In genomic region chrIV:10935336-10935735, ce11 we compare ENCODE assay signal across 5 worm cellular contexts.
TF ChIP-seq lines count a peak whose summit lies in the region.

No protein-coding gene starts in this region.

TF ChIP-seq in whole organism, L1 larva, 84 proteins besides CTCF, POLR2A, EP300 and RAD21 (continues in another document):
- TF ChIP-seq unc-98 (GFP tag; IDR thresholded peaks at IDR 0.05; lab: Robert Waterston, UW) (peak; percentile 51), mep-1 (tag; optimal IDR thresholded peaks at IDR 0.05; lab: Kevin White, UChicago) (peak; percentile 96), lsy-2 (tag; optimal IDR thresholded peaks at IDR 0.05; lab: Kevin White, UChicago) (peak; percentile 89 to 90), snu-23 (GFP tag; optimal IDR thresholded peaks at IDR 0.05; lab: Kevin White, UChicago) (peak; percentile 96), nhr-19 (GFP tag; conservative IDR thresholded peaks at IDR 0.05; lab: Robert Waterston, UW) (peak; percentile 92), pax-3 (tag; optimal IDR thresholded peaks at IDR 0.05; lab: Kevin White, UChicago) (peak; percentile 75), sox-4 (tag; optimal IDR thresholded peaks at IDR 0.05; lab: Kevin White, UChicago) (peak; percentile 78), sup-37 (GFP tag; optimal IDR thresholded peaks at IDR 0.05; lab: Kevin White, UChicago) (no peak), dpl-1 (GFP tag; optimal IDR thresholded peaks at IDR 0.05; lab: Kevin White, UChicago) (peak; percentile 62 to 68 (median 64)), aly-2 (tag; optimal IDR thresholded peaks at IDR 0.05; lab: Kevin White, UChicago) (peak; percentile 67), nhr-71 (tag; optimal IDR thresholded peaks at IDR 0.05; lab: Kevin White, UChicago) (peak; percentile 98), tbx-2 (tag; optimal IDR thresholded peaks at IDR 0.05; lab: Kevin White, UChicago) (peak; percentile 90), mef-2 (tag; optimal IDR thresholded peaks at IDR 0.05; lab: Kevin White, UChicago) (peak; percentile 85), ztf-4 (tag; optimal IDR thresholded peaks at IDR 0.05; lab: Kevin White, UChicago) (peak; percentile 94), blmp-1 (tag; optimal IDR thresholded peaks at IDR 0.05; lab: Kevin White, UChicago) (peak; percentile 77), ces-1 (GFP tag; optimal IDR thresholded peaks at IDR 0.05; lab: Kevin White, UChicago) (no peak), unc-62 (GFP tag; optimal IDR thresholded peaks at IDR 0.05; lab: Kevin White, UChicago) (no peak), fkh-10 (GFP tag; optimal IDR thresholded peaks at IDR 0.05; lab: Kevin White, UChicago) (peak; percentile 57)

TF ChIP-seq in whole organism, L3 larva, 47 proteins besides CTCF, POLR2A, EP300 and RAD21 (continues in another document):
- TF ChIP-seq fos-1 (tag; optimal IDR thresholded peaks at IDR 0.05; lab: Kevin White, UChicago) (no peak), ztf-4 (tag; optimal IDR thresholded peaks at IDR 0.05; lab: Kevin White, UChicago) (peak; percentile 65), ama-1 (optimal IDR thresholded peaks at IDR 0.05; lab: Kevin White, UChicago) (peak; percentile 80), lin-39 (tag; optimal IDR thresholded peaks at IDR 0.05; lab: Kevin White, UChicago) (peak; percentile 43), daf-12 (tag; optimal IDR thresholded peaks at IDR 0.05; lab: Kevin White, UChicago) (no peak), snpc-4 (tag; optimal IDR thresholded peaks at IDR 0.05; lab: Kevin White, UChicago) (peak; percentile 26), unc-62 (GFP tag; optimal IDR thresholded peaks at IDR 0.05; lab: Kevin White, UChicago) (peak; percentile 57), hmg-11 (tag; optimal IDR thresholded peaks at IDR 0.05; lab: Kevin White, UChicago) (no peak), fkh-10 (GFP tag; optimal IDR thresholded peaks at IDR 0.05; lab: Kevin White, UChicago) (no peak), fkh-2 (tag; optimal IDR thresholded peaks at IDR 0.05; lab: Kevin White, UChicago) (no peak), sea-2 (GFP tag; optimal IDR thresholded peaks at IDR 0.05; lab: Kevin White, UChicago) (no peak), nhr-28 (tag; optimal IDR thresholded peaks at IDR 0.05; lab: Kevin White, UChicago) (no peak), nhr-77 (tag; optimal IDR thresholded peaks at IDR 0.05; lab: Kevin White, UChicago) (no peak), nfya-1 (tag; optimal IDR thresholded peaks at IDR 0.05; lab: Kevin White, UChicago; ENCODE audit: insufficient read depth) (peak; percentile 90), nhr-12 (tag; optimal IDR thresholded peaks at IDR 0.05; lab: Kevin White, UChicago) (no peak), jun-1 (tag; optimal IDR thresholded peaks at IDR 0.05; lab: Kevin White, UChicago) (peak; percentile 75), nhr-237 (tag; optimal IDR thresholded peaks at IDR 0.05; lab: Kevin White, UChicago) (no peak), egl-27 (tag; optimal IDR thresholded peaks at IDR 0.05; lab: Kevin White, UChicago) (peak; percentile 53), pqm-1 (tag; optimal IDR thresholded peaks at IDR 0.05; lab: Kevin White, UChicago) (peak; percentile 64)

TF ChIP-seq in whole organism, early embryonic, 17 proteins besides CTCF, POLR2A, EP300 and RAD21:
- TF ChIP-seq aly-1 (tag; optimal IDR thresholded peaks at IDR 0.05; lab: Kevin White, UChicago) (no peak), ets-7 (tag; optimal IDR thresholded peaks at IDR 0.05; lab: Kevin White, UChicago) (peak; percentile 11), hmbx-1 (tag; optimal IDR thresholded peaks at IDR 0.05; lab: Kevin White, UChicago) (no peak), ceh-13 (GFP tag; optimal IDR thresholded peaks at IDR 0.05; lab: Kevin White, UChicago) (no peak)

TF ChIP-seq in whole organism, midembryonic, 9 proteins besides CTCF, POLR2A, EP300 and RAD21:
- TF ChIP-seq ztf-23 (GFP tag; IDR thresholded peaks at IDR 0.05; lab: Robert Waterston, UW) (0 out of 2 replicates have a peak, but pooled peaks have one; percentile 19), klf-2 (GFP tag; conservative IDR thresholded peaks at IDR 0.05; lab: Robert Waterston, UW) (no peak), T22C8.4 (GFP tag; IDR thresholded peaks at IDR 0.05; lab: Robert Waterston, UW) (no peak), cog-1 (tag; optimal IDR thresholded peaks at IDR 0.05; lab: Kevin White, UChicago) (peak; percentile 70), flt-1 (GFP tag; IDR thresholded peaks at IDR 0.05; lab: Robert Waterston, UW) (0 out of 2 replicates have a peak, but pooled peaks have one; percentile 34), ref-1 (GFP tag; conservative IDR thresholded peaks at IDR 0.05; lab: Robert Waterston, UW) (no peak)

TF ChIP-seq in whole organism, young adult, 124 proteins besides CTCF, POLR2A, EP300 and RAD21 (continues in another document):
- TF ChIP-seq F57C9.4 (tag; optimal IDR thresholded peaks at IDR 0.05; lab: Kevin White, UChicago) (no peak), nhr-120 (GFP tag; IDR thresholded peaks at IDR 0.05; lab: Robert Waterston, UW) (no peak), rpc-1 (optimal IDR thresholded peaks at IDR 0.05; lab: Kevin White, UChicago) (no peak), rpc-1 (tag; optimal IDR thresholded peaks at IDR 0.05; lab: Kevin White, UChicago) (no peak), ztf-28 (GFP tag; IDR thresholded peaks at IDR 0.05; lab: Robert Waterston, UW) (no peak), Y53F4B.3 (GFP tag; IDR thresholded peaks at IDR 0.05; lab: Robert Waterston, UW) (no peak), ZK185.1 (tag; optimal IDR thresholded peaks at IDR 0.05; lab: Kevin White, UChicago; ENCODE audit: poor library complexity, severe bottlenecking) (peak; percentile 71), cebp-1 (GFP tag; IDR thresholded peaks at IDR 0.05; lab: Robert Waterston, UW) (peak; percentile 45), cebp-1 (tag; optimal IDR thresholded peaks at IDR 0.05; lab: Kevin White, UChicago) (peak; percentile 85), sptf-2 (GFP tag; optimal IDR thresholded peaks at IDR 0.05; lab: Kevin White, UChicago) (no peak), let-607 (tag; optimal IDR thresholded peaks at IDR 0.05; lab: Kevin White, UChicago) (peak in 1 of 2 experiments; percentile 14), snpc-1.1 (tag; optimal IDR thresholded peaks at IDR 0.05; lab: Kevin White, UChicago; ENCODE audit: insufficient read depth) (no peak), repo-1 (tag; optimal IDR thresholded peaks at IDR 0.05; lab: Kevin White, UChicago) (no peak), fkh-3 (tag; optimal IDR thresholded peaks at IDR 0.05; lab: Kevin White, UChicago) (no peak), tlf-1 (GFP tag; optimal IDR thresholded peaks at IDR 0.05; lab: Kevin White, UChicago) (peak; percentile 78), aptf-3 (GFP tag; IDR thresholded peaks at IDR 0.05; lab: Robert Waterston, UW) (no peak), lin-40 (tag; optimal IDR thresholded peaks at IDR 0.05; lab: Kevin White, UChicago) (peak; percentile 51), cebp-2 (GFP tag; IDR thresholded peaks at IDR 0.05; lab: Robert Waterston, UW) (no peak), zim-3 (tag; optimal IDR thresholded peaks at IDR 0.05; lab: Kevin White, UChicago) (no peak), nhr-27 (tag; optimal IDR thresholded peaks at IDR 0.05; lab: Kevin White, UChicago) (no peak), F55B11.4 (tag; optimal IDR thresholded peaks at IDR 0.05; lab: Kevin White, UChicago; ENCODE audit: borderline replicate concordance, insufficient read depth) (no peak), let-526 (GFP tag; IDR thresholded peaks at IDR 0.05; lab: Robert Waterston, UW) (peak; percentile 89), F57A8.1 (GFP tag; optimal IDR thresholded peaks at IDR 0.05; lab: Kevin White, UChicago) (no peak), Y67H2A.10 (GFP tag; conservative IDR thresholded peaks at IDR 0.05; lab: Robert Waterston, UW) (peak; percentile 70; the same call in 1 of the 2 replicates), F10E7.11 (tag; optimal IDR thresholded peaks at IDR 0.05; lab: Kevin White, UChicago) (peak; percentile 11), nhr-80 (tag; optimal IDR thresholded peaks at IDR 0.05; lab: Kevin White, UChicago) (no peak), ztf-6 (GFP tag; IDR thresholded peaks at IDR 0.05; lab: Robert Waterston, UW) (no peak), lin-35 (GFP tag; optimal IDR thresholded peaks at IDR 0.05; lab: Kevin White, UChicago) (peak in 1 of 3 experiments; percentile 85), Y95B8A.8 (GFP tag; IDR thresholded peaks at IDR 0.05; lab: Robert Waterston, UW) (peak; percentile 88), ceh-58 (GFP tag; IDR thresholded peaks at IDR 0.05; lab: Robert Waterston, UW) (no peak), egl-44 (GFP tag; IDR thresholded peaks at IDR 0.05; lab: Robert Waterston, UW) (peak; percentile 74), madf-6 (GFP tag; IDR thresholded peaks at IDR 0.05; lab: Robert Waterston, UW) (no peak; the same call in 1 of the 2 replicates), Y53G8AR.9 (GFP tag; conservative IDR thresholded peaks at IDR 0.05; lab: Robert Waterston, UW) (peak; percentile 47; the same call in 1 of the 2 replicates), T07F8.4 (tag; optimal IDR thresholded peaks at IDR 0.05; lab: Kevin White, UChicago) (no peak), dpl-1 (GFP tag; optimal IDR thresholded peaks at IDR 0.05; lab: Kevin White, UChicago) (no peak), nfyb-1 (GFP tag; IDR thresholded peaks at IDR 0.05; lab: Robert Waterston, UW) (peak; percentile 85), attf-3 (GFP tag; conservative IDR thresholded peaks at IDR 0.05; lab: Robert Waterston, UW) (no peak), ceh-100 (GFP tag; IDR thresholded peaks at IDR 0.05; lab: Robert Waterston, UW) (no peak), gei-17 (GFP tag; optimal IDR thresholded peaks at IDR 0.05; lab: Kevin White, UChicago) (no peak), efl-1 (GFP tag; optimal IDR thresholded peaks at IDR 0.05; lab: Kevin White, UChicago) (no peak), ekl-4 (GFP tag; IDR thresholded peaks at IDR 0.05; lab: Robert Waterston, UW) (peak; percentile 85), ceh-27 (GFP tag; optimal IDR thresholded peaks at IDR 0.05; lab: Kevin White, UChicago) (peak; percentile 83), madf-8 (GFP tag; conservative IDR thresholded peaks at IDR 0.05; lab: Robert Waterston, UW) (no peak), bed-1 (GFP tag; IDR thresholded peaks at IDR 0.05; lab: Robert Waterston, UW) (no peak), pbrm-1 (GFP tag; IDR thresholded peaks at IDR 0.05; lab: Robert Waterston, UW) (peak; percentile 74), F49E8.2 (tag; optimal IDR thresholded peaks at IDR 0.05; lab: Kevin White, UChicago; ENCODE audit: insufficient read depth) (no peak), F33H1.4 (GFP tag; IDR thresholded peaks at IDR 0.05; lab: Robert Waterston, UW) (no peak), Y56A3A.18 (GFP tag; IDR thresholded peaks at IDR 0.05; lab: Robert Waterston, UW) (no peak), ceh-91 (GFP tag; IDR thresholded peaks at IDR 0.05; lab: Robert Waterston, UW) (no peak), K12H6.12 (tag; optimal IDR thresholded peaks at IDR 0.05; lab: Kevin White, UChicago) (peak; percentile 71), atf-7 (tag; optimal IDR thresholded peaks at IDR 0.05; lab: Kevin White, UChicago) (peak; percentile 74)

Comparison
In these comparisons a context has a peak if more than half of its experiments do, and no peak if none do; other contexts are left out.
1. Of the 8 proteins assayed by ChIP-seq in both whole organism, young adult and whole organism, L1 larva: peak only in whole organism, young adult: unc-62; only in whole organism, L1 larva: dpl-1, efl-1 and unc-130; in both: none; in neither: 1; mixed calls (peak in some experiments, not most) for 3.